Worm (Caenorhabditis elegans) whole organism, young adult: ENCODE data around the gene nmur-2.

Experiments
- B0019.2 ChIP-seq: fragments of 200-800 bp; sonication (Bioruptor generic); conservative IDR thresholded peaks from 2 replicates; pipeline ENCODE4 v1.3.6; 2022; ENCODE audit warnings: missing genetic modification reagents, missing genetic modification characterization, missing compliant biosample characterization
- B0035.1 ChIP-seq: sonication (generic microtip); optimal IDR thresholded peaks from 2 replicates; lab custom pipeline; 2016; ENCODE audit warnings: missing genetic modification characterization, mild to moderate bottlenecking, missing compliant biosample characterization, missing genotype, missing genetic modification reagents
- B0261.1 ChIP-seq: sonication (generic microtip); optimal IDR thresholded peaks from 2 replicates; lab custom pipeline; 2016; ENCODE audit warnings: mild to moderate bottlenecking, missing genetic modification characterization, moderate library complexity, missing compliant biosample characterization
- B0336.3 ChIP-seq: fragments of 200-800 bp; sonication (Bioruptor generic); IDR thresholded peaks from 2 replicates; pipeline ENCODE4 v1.3.6; 2022; ENCODE audit warnings: missing genetic modification characterization, missing compliant biosample characterization
- F10E7.11 ChIP-seq: sonication (generic microtip); optimal IDR thresholded peaks from 2 replicates; lab custom pipeline; 2017; ENCODE audit warnings: mild to moderate bottlenecking, missing genetic modification characterization, moderate library complexity, missing compliant biosample characterization
- F23B12.7 ChIP-seq: sonication (generic microtip); optimal IDR thresholded peaks from 2 replicates; lab custom pipeline; 2017; ENCODE audit warnings: missing genetic modification characterization, mild to moderate bottlenecking, missing compliant biosample characterization, antibody characterized with exemption, moderate library complexity; ENCODE audit not compliant: insufficient read depth
- F37B4.10 ChIP-seq: fragments of 200-800 bp; sonication (Bioruptor generic); IDR thresholded peaks from 2 replicates; pipeline ENCODE4 v1.3.6; 2022; ENCODE audit warnings: missing genetic modification characterization, missing compliant biosample characterization
- F49E8.2 ChIP-seq: sonication (generic microtip); optimal IDR thresholded peaks from 3 replicates; lab custom pipeline; 2017; ENCODE audit warnings: missing genetic modification characterization, mild to moderate bottlenecking, missing compliant biosample characterization, antibody characterized with exemption, moderate library complexity; ENCODE audit not compliant: insufficient read depth
- F55B11.4 ChIP-seq: sonication (generic microtip); optimal IDR thresholded peaks from 2 replicates; lab custom pipeline; 2016; ENCODE audit warnings: missing compliant biosample characterization, missing genetic modification characterization, borderline replicate concordance; ENCODE audit not compliant: insufficient read depth
- K11D2.4 ChIP-seq: fragments of 200-800 bp; sonication (Bioruptor generic); IDR thresholded peaks from 2 replicates; pipeline ENCODE4 v1.3.6; 2022; ENCODE audit warnings: missing genetic modification reagents, missing genetic modification characterization, missing compliant biosample characterization
- K12H6.12 ChIP-seq: fragments of 200-800 bp; sonication (Bioruptor generic); optimal IDR thresholded peaks from 2 replicates; lab custom pipeline; 2018; ENCODE audit warnings: mild to moderate bottlenecking, missing genetic modification characterization, missing compliant biosample characterization
- Y56A3A.18 ChIP-seq: fragments of 200-800 bp; sonication (Bioruptor generic); IDR thresholded peaks from 2 replicates; pipeline ENCODE4 v1.3.6; 2022; ENCODE audit warnings: missing genetic modification reagents, missing genetic modification characterization, missing compliant biosample characterization
- ama-1 ChIP-seq, 3 experiments: fragments of 150-350 bp in 1 of 3; sonication (generic microtip) in 2 of 3; optimal IDR thresholded peaks; 2 replicates each; lab custom pipeline; 2014 to 2018; ENCODE audit warnings: missing biosample characterization in 2 of 3, missing genetic modification characterization in 2 of 3, missing genetic modification reagents in 2 of 3
- attf-5 ChIP-seq: fragments of 200-800 bp; sonication (Bioruptor generic); optimal IDR thresholded peaks from 2 replicates; lab custom pipeline; 2018; ENCODE audit warnings: mild to moderate bottlenecking, missing genetic modification characterization, missing compliant biosample characterization
- cebp-1 ChIP-seq, 2 experiments: fragments of 200-800 bp in 1 of 2; sonication (Bioruptor generic) in 1 of 2; sonication (generic microtip) in 1 of 2; IDR thresholded peaks in 1 of 2; optimal IDR thresholded peaks in 1 of 2; 2 replicates each; pipeline versions ENCODE4 v1.3.6 to Lab custom; 2017 to 2022; ENCODE audit warnings: missing compliant biosample characterization in 2 of 2, missing genetic modification characterization in 2 of 2, mild to moderate bottlenecking in 1 of 2, missing genetic modification reagents in 1 of 2, moderate library complexity in 1 of 2
- ceh-58 ChIP-seq: fragments of 200-800 bp; sonication (Bioruptor generic); IDR thresholded peaks from 2 replicates; pipeline ENCODE4 v1.3.6; 2022; ENCODE audit warnings: missing genetic modification characterization, missing compliant biosample characterization
- ceh-91 ChIP-seq: fragments of 200-800 bp; sonication (Bioruptor generic); IDR thresholded peaks from 2 replicates; pipeline ENCODE4 v1.3.6; 2022; ENCODE audit warnings: missing genetic modification reagents, missing genetic modification characterization, missing compliant biosample characterization
- chd-7 ChIP-seq: sonication (generic microtip); optimal IDR thresholded peaks from 2 replicates; lab custom pipeline; 2016; ENCODE audit warnings: mild to moderate bottlenecking, missing genetic modification characterization, moderate library complexity, missing compliant biosample characterization
- efl-1 ChIP-seq: fragments of 150-350 bp; optimal IDR thresholded peaks from 2 replicates; lab custom pipeline; 2014; ENCODE audit warnings: missing biosample characterization, missing genetic modification reagents, missing genetic modification characterization
- egl-18 ChIP-seq: fragments of 200-800 bp; sonication (Bioruptor generic); IDR thresholded peaks from 2 replicates; pipeline ENCODE4 v1.3.6; 2022; ENCODE audit warnings: missing genetic modification reagents, missing genetic modification characterization, missing compliant biosample characterization
- ets-4 ChIP-seq: fragments of 200-800 bp; sonication (Bioruptor generic); optimal IDR thresholded peaks from 2 replicates; lab custom pipeline; 2018; ENCODE audit warnings: mild to moderate bottlenecking, missing genetic modification characterization, missing compliant biosample characterization
- hlh-12 ChIP-seq: sonication (generic microtip); optimal IDR thresholded peaks from 2 replicates; lab custom pipeline; 2016; ENCODE audit warnings: missing genetic modification characterization, missing compliant biosample characterization
- hlh-26 ChIP-seq: fragments of 200-800 bp; sonication (Bioruptor generic); conservative IDR thresholded peaks from 2 replicates; pipeline ENCODE4 v1.3.6; 2022; ENCODE audit warnings: missing genetic modification reagents, missing genetic modification characterization, missing compliant biosample characterization
- lin-35 ChIP-seq, 3 experiments: fragments of 150-350 bp in 2 of 3; sonication (generic microtip) in 1 of 3; optimal IDR thresholded peaks; 2 replicates each; lab custom pipeline; 2014 to 2018; ENCODE audit warnings: missing biosample characterization in 3 of 3, missing genetic modification characterization in 3 of 3, missing genetic modification reagents in 3 of 3
- lin-54 ChIP-seq: fragments of 200-800 bp; sonication (Bioruptor generic); optimal IDR thresholded peaks from 2 replicates; lab custom pipeline; 2018; ENCODE audit warnings: mild to moderate bottlenecking, missing genetic modification characterization, missing compliant biosample characterization
- lsy-27 ChIP-seq: sonication (generic microtip); optimal IDR thresholded peaks from 2 replicates; lab custom pipeline; 2017; ENCODE audit warnings: missing genetic modification characterization, mild to moderate bottlenecking, missing compliant biosample characterization, antibody characterized with exemption, missing genotype, borderline replicate concordance; ENCODE audit not compliant: insufficient read depth
- mcd-1 ChIP-seq: fragments of 200-800 bp; sonication (Bioruptor generic); IDR thresholded peaks from 2 replicates; pipeline ENCODE4 v1.3.6; 2022; ENCODE audit warnings: missing genetic modification reagents, missing genetic modification characterization, missing compliant biosample characterization
- mel-28 ChIP-seq: sonication (generic microtip); optimal IDR thresholded peaks from 2 replicates; lab custom pipeline; 2016; ENCODE audit warnings: borderline replicate concordance, mild to moderate bottlenecking, missing genetic modification characterization, missing compliant biosample characterization
- mxl-1 ChIP-seq: sonication (generic microtip); optimal IDR thresholded peaks from 2 replicates; lab custom pipeline; 2016; ENCODE audit warnings: missing genetic modification characterization, missing compliant biosample characterization
- nhr-120 ChIP-seq: fragments of 200-800 bp; sonication (Bioruptor generic); IDR thresholded peaks from 2 replicates; pipeline ENCODE4 v1.3.6; 2022; ENCODE audit warnings: missing genetic modification characterization, missing compliant biosample characterization
- nhr-27 ChIP-seq: fragments of 200-800 bp; sonication (Bioruptor generic); optimal IDR thresholded peaks from 2 replicates; lab custom pipeline; 2018; ENCODE audit warnings: mild to moderate bottlenecking, missing genetic modification characterization, moderate library complexity, missing compliant biosample characterization
- rcor-1 ChIP-seq: fragments of 200-800 bp; sonication (Bioruptor generic); IDR thresholded peaks from 2 replicates; pipeline ENCODE4 v1.3.6; 2022; ENCODE audit warnings: missing genetic modification reagents, missing genetic modification characterization, missing compliant biosample characterization
- rec-8 ChIP-seq, 2 experiments: sonication (generic microtip); optimal IDR thresholded peaks; 2 replicates each; lab custom pipeline; 2016; ENCODE audit warnings: mild to moderate bottlenecking in 2 of 2, missing genetic modification characterization in 2 of 2, missing genetic modification reagents in 2 of 2, missing genotype in 2 of 2, missing biosample characterization in 1 of 2, missing compliant biosample characterization in 1 of 2, moderate library complexity in 1 of 2
- snpc-1.3 ChIP-seq: sonication (generic microtip); optimal IDR thresholded peaks from 2 replicates; lab custom pipeline; 2017; ENCODE audit warnings: missing genetic modification characterization, mild to moderate bottlenecking, missing compliant biosample characterization, antibody characterized with exemption, moderate library complexity, missing genotype, missing genetic modification reagents; ENCODE audit not compliant: insufficient read depth
- sptf-2 ChIP-seq: fragments of 200-800 bp; sonication (Bioruptor generic); optimal IDR thresholded peaks from 2 replicates; lab custom pipeline; 2018; ENCODE audit warnings: mild to moderate bottlenecking, missing genetic modification characterization, missing compliant biosample characterization
- tbp1 ChIP-seq: fragments of 200-800 bp; sonication (Bioruptor generic); optimal IDR thresholded peaks from 2 replicates; lab custom pipeline; 2018; ENCODE audit warnings: mild to moderate bottlenecking, missing genetic modification characterization, missing compliant biosample characterization
- tbx-9 ChIP-seq: sonication (generic microtip); optimal IDR thresholded peaks from 2 replicates; lab custom pipeline; 2016; ENCODE audit warnings: borderline replicate concordance, missing genetic modification characterization, inconsistent platforms, missing compliant biosample characterization
- tlf-1 ChIP-seq: fragments of 200-800 bp; sonication (Bioruptor generic); optimal IDR thresholded peaks from 2 replicates; lab custom pipeline; 2018; ENCODE audit warnings: mild to moderate bottlenecking, missing genetic modification characterization, missing compliant biosample characterization
- unc-62 ChIP-seq: fragments of 150-350 bp; optimal IDR thresholded peaks from 2 replicates; lab custom pipeline; 2014; ENCODE audit warnings: missing biosample characterization, missing genetic modification reagents, missing genetic modification characterization
- ztf-18 ChIP-seq: sonication (generic microtip); optimal IDR thresholded peaks from 2 replicates; lab custom pipeline; 2016; ENCODE audit warnings: missing genotype, mild to moderate bottlenecking, missing genetic modification characterization, missing compliant biosample characterization
- ztf-26 ChIP-seq: sonication (generic microtip); optimal IDR thresholded peaks from 2 replicates; lab custom pipeline; 2017; ENCODE audit warnings: missing genetic modification characterization, missing compliant biosample characterization
- ztf-28 ChIP-seq: fragments of 200-800 bp; sonication (Bioruptor generic); IDR thresholded peaks from 2 replicates; pipeline ENCODE4 v1.3.6; 2022; ENCODE audit warnings: missing genetic modification reagents, missing genetic modification characterization, missing compliant biosample characterization

Gene nmur-2

DNA sequence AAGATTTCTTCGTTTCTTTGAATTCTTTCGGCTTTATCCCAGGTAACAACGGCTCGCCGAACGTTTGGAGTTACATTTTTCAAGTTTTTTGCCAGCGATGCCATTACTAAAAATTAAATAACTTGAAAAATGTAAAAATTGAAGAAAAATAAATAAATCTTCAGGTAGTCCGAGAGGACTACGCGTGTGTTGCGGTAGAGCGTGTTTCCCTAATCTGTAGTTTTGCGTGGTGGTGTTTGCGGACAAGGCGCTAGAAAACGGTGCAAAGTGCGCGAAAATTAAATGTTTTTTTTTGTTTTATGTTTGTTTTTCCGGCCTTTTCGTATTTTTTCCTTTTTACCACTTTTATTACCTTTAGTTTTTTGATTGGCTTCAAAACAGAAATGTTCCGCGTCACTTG is 31.1 kb upstream of the nmur-2 start, which contains the start of gene mrpl-28 (continued):
- TF ChIP-seq K12H6.12 (tag; lab: Kevin White, UChicago) (peak; percentile 20), B0019.2 (GFP tag; lab: Robert Waterston, UW) (no peak), chd-7 (tag; lab: Kevin White, UChicago) (peak; percentile 46), attf-5 (GFP tag; lab: Kevin White, UChicago) (peak; percentile 67), mxl-1 (tag; lab: Kevin White, UChicago) (no peak), lin-54 (GFP tag; lab: Kevin White, UChicago) (peak; percentile 87), unc-62 (GFP tag; lab: Kevin White, UChicago) (no peak), hlh-26 (GFP tag; lab: Robert Waterston, UW) (no peak), nhr-27 (tag; lab: Kevin White, UChicago) (no peak), sptf-2 (GFP tag; lab: Kevin White, UChicago) (no peak), ztf-26 (tag; lab: Kevin White, UChicago) (no peak), rec-8 (tag; optimal IDR thresholded peaks at IDR 0.05; lab: Kevin White, UChicago) (no peak), B0035.1 (tag; lab: Kevin White, UChicago) (no peak), F37B4.10 (no peak), F55B11.4 (tag; lab: Kevin White, UChicago) (no peak), ceh-58 (GFP tag; lab: Robert Waterston, UW) (no peak), tbp1 (GFP tag; lab: Kevin White, UChicago) (peak; percentile 60), lin-35 (GFP tag; optimal IDR thresholded peaks at IDR 0.05; lab: Kevin White, UChicago) (peak in 2 of 3 experiments; percentile 57 to 90), ets-4 (GFP tag; lab: Kevin White, UChicago) (no peak), B0336.3 (GFP tag; lab: Robert Waterston, UW) (peak; percentile 52; the same call in 1 of the 2 replicates), F23B12.7 (peak; percentile 38), egl-18 (GFP tag; lab: Robert Waterston, UW) (no peak), lsy-27 (no peak), snpc-1.3 (peak; percentile 17), tlf-1 (GFP tag; lab: Kevin White, UChicago) (peak; percentile 69), efl-1 (GFP tag; lab: Kevin White, UChicago) (peak; percentile 76), ztf-18 (tag; lab: Kevin White, UChicago) (peak; percentile 28), mel-28 (no peak), nhr-120 (no peak), mcd-1 (GFP tag; lab: Robert Waterston, UW) (peak; percentile 99), F49E8.2 (tag; lab: Kevin White, UChicago) (no peak), B0261.1 (tag; lab: Kevin White, UChicago) (no peak), ztf-28 (GFP tag; lab: Robert Waterston, UW) (no peak), cebp-1 (GFP tag; IDR thresholded peaks at IDR 0.05; lab: Robert Waterston, UW) (no peak), cebp-1 (tag; optimal IDR thresholded peaks at IDR 0.05; lab: Kevin White, UChicago) (peak; percentile 72), ama-1 (optimal IDR thresholded peaks at IDR 0.05; lab: Kevin White, UChicago) (no peak), ama-1 (GFP tag; optimal IDR thresholded peaks at IDR 0.05; lab: Kevin White, UChicago) (no peak), K11D2.4 (GFP tag; lab: Robert Waterston, UW) (peak; percentile 79), hlh-12 (tag; lab: Kevin White, UChicago) (no peak), Y56A3A.18 (GFP tag; lab: Robert Waterston, UW) (peak; percentile 73; the same call in 1 of the 2 replicates), F10E7.11 (no peak), ceh-91 (GFP tag; lab: Robert Waterston, UW) (peak; percentile 35; the same call in 1 of the 2 replicates), rcor-1 (GFP tag; lab: Robert Waterston, UW) (peak; percentile 90), tbx-9 (tag; lab: Kevin White, UChicago) (no peak)
